Fruit fly (Drosophila melanogaster) whole organism, wandering third instar larva: ENCODE measurements around the gene stol.

Source experiments
- Hr78 ChIP-seq: fragments of >200 bp; optimal IDR thresholded peaks from 2 replicates; lab custom pipeline; 2017; ENCODE audit warnings: missing biosample characterization, missing genetic modification characterization
- dl ChIP-seq, 2 experiments: fragments of 175-275, 200-275 bp in 1 of 2; fragments of 200-275 bp in 1 of 2; sonication (Bioruptor generic); optimal IDR thresholded peaks; lab custom pipeline; 2018; ENCODE audit warnings: mild to moderate bottlenecking in 2 of 2, missing biosample characterization in 2 of 2, missing genetic modification characterization in 2 of 2, moderate library complexity in 2 of 2; ENCODE audit not compliant: partially characterized antibody in 2 of 2, insufficient read depth in 1 of 2

DNA sequence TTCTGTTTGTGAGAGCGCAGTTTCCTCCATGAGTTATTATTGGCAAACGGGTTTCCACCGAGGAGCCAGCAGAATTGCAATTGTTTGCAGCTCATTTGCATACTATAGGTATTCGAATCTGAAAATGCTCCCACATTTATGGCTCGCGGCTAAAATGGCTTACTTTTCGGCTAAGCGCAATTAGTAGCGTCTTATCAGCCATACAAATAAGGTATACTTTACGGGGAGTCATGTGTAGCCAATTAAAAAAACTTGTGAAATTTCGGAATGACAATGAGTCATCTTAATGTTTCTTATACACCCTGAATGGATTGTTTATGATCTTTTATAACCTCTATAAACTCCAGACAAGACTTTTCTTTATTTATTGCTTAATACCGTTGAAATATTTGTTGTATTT is 108.9 kb downstream of the stol start:
- TF ChIP-seq dl (GFP tag; optimal IDR thresholded peaks at IDR 0.05; lab: Kevin White, UChicago; ENCODE audit: insufficient read depth in 1 of 2, partially characterized antibody in 2 of 2) (no peak), Hr78 (GFP tag; lab: Kevin White, UChicago) (no peak)
